Fruit fly (Drosophila melanogaster) whole organism, embryonic: ENCODE data around the gene CG43338.

Source experiments
- BEAF-32 ChIP-seq: fragments of 200-800 bp; sonication (Bioruptor generic); optimal IDR thresholded peaks from 3 replicates; lab custom pipeline; 2017; ENCODE audit warnings: missing biosample characterization, missing genetic modification characterization, mild to moderate bottlenecking, moderate library complexity, missing genetic modification reagents
- C15 ChIP-seq: fragments of 200-800 bp; sonication (Bioruptor generic); IDR thresholded peaks from 3 replicates; pipeline ENCODE4 v1.3.6; 2022; ENCODE audit warnings: missing biosample characterization, missing genetic modification characterization
- CG10543 ChIP-seq: fragments of 200-800 bp; sonication (Bioruptor generic); optimal IDR thresholded peaks from 3 replicates; lab custom pipeline; 2017; ENCODE audit warnings: missing biosample characterization, mild to moderate bottlenecking, missing genetic modification characterization, moderate library complexity
- CG11398 ChIP-seq: fragments of 200-800 bp; sonication (Bioruptor generic); optimal IDR thresholded peaks from 2 replicates; lab custom pipeline; 2016; ENCODE audit warnings: missing biosample characterization, missing genetic modification characterization
- CG11560 ChIP-seq: fragments of 200-800 bp; sonication (Bioruptor generic); IDR thresholded peaks from 3 replicates; pipeline ENCODE4 v1.3.6; 2022; ENCODE audit warnings: missing biosample characterization, missing genetic modification characterization
- CG12071 ChIP-seq: fragments of 200-800 bp; sonication (Bioruptor generic); optimal IDR thresholded peaks from 3 replicates; lab custom pipeline; 2018; ENCODE audit warnings: missing biosample characterization, mild to moderate bottlenecking, missing genetic modification characterization
- CG13123 ChIP-seq: fragments of 200-800 bp; sonication (Bioruptor generic); optimal IDR thresholded peaks from 2 replicates; lab custom pipeline; 2016; ENCODE audit warnings: missing biosample characterization, missing genetic modification characterization
- CG13424 ChIP-seq: fragments of 200-800 bp; sonication (Bioruptor generic); optimal IDR thresholded peaks from 2 replicates; lab custom pipeline; 2019; ENCODE audit warnings: missing biosample characterization, mild to moderate bottlenecking, missing genetic modification characterization, moderate library complexity
- CG1529 ChIP-seq: fragments of 200-800 bp; sonication (Bioruptor generic); optimal IDR thresholded peaks from 3 replicates; lab custom pipeline; 2018; ENCODE audit warnings: missing biosample characterization, missing genetic modification characterization
- CG17359 ChIP-seq: fragments of 200-800 bp; sonication (Bioruptor generic); optimal IDR thresholded peaks from 3 replicates; lab custom pipeline; 2018; ENCODE audit warnings: missing biosample characterization, mild to moderate bottlenecking, missing genetic modification characterization, moderate library complexity
- CG30403 ChIP-seq: fragments of 200-800 bp; sonication (Bioruptor generic); optimal IDR thresholded peaks from 3 replicates; lab custom pipeline; 2016; ENCODE audit warnings: missing biosample characterization, missing genetic modification characterization
- CG3065 ChIP-seq: fragments of 200-800 bp; sonication (Bioruptor generic); optimal IDR thresholded peaks from 2 replicates; lab custom pipeline; 2016; ENCODE audit warnings: missing biosample characterization, missing genetic modification characterization
- CG3163 ChIP-seq: fragments of 200-800 bp; sonication (Bioruptor generic); optimal IDR thresholded peaks from 3 replicates; lab custom pipeline; 2016; ENCODE audit warnings: missing biosample characterization, missing genetic modification characterization
- CG33213 ChIP-seq: fragments of 200-800 bp; sonication (Bioruptor generic); optimal IDR thresholded peaks from 3 replicates; lab custom pipeline; 2016; ENCODE audit warnings: missing biosample characterization, missing genetic modification characterization
- CG33557 ChIP-seq: fragments of 200-800 bp; sonication (Bioruptor generic); optimal IDR thresholded peaks from 2 replicates; lab custom pipeline; 2019; ENCODE audit warnings: missing biosample characterization, mild to moderate bottlenecking, missing genetic modification characterization, moderate library complexity
- CG34422 ChIP-seq: fragments of 200-800 bp; sonication (Bioruptor generic); IDR thresholded peaks from 3 replicates; pipeline ENCODE4 v1.3.6; 2022; ENCODE audit warnings: missing biosample characterization, missing genetic modification characterization
- CG3838 ChIP-seq: fragments of 200-800 bp; sonication (Bioruptor generic); optimal IDR thresholded peaks from 3 replicates; lab custom pipeline; 2016; ENCODE audit warnings: missing biosample characterization, missing genetic modification characterization
- CG3995 ChIP-seq: fragments of 200-800 bp; sonication (Bioruptor generic); optimal IDR thresholded peaks from 3 replicates; lab custom pipeline; 2016; ENCODE audit warnings: missing biosample characterization, missing genetic modification characterization
- CG42726 ChIP-seq: fragments of 200-800 bp; sonication (Bioruptor generic); IDR thresholded peaks from 2 replicates; pipeline ENCODE4 v1.3.6; 2022; ENCODE audit warnings: missing biosample characterization, missing genetic modification characterization; ENCODE audit not compliant: partially characterized antibody
- CG43689 ChIP-seq: fragments of 200-800 bp; sonication (Bioruptor generic); IDR thresholded peaks from 2 replicates; pipeline ENCODE4 v1.3.6; 2022; ENCODE audit warnings: missing biosample characterization, missing genetic modification characterization
- CG8924 ChIP-seq: fragments of 200-800 bp; optimal IDR thresholded peaks from 3 replicates; lab custom pipeline; 2019; ENCODE audit warnings: missing biosample characterization, mild to moderate bottlenecking, missing genetic modification characterization, moderate library complexity
- CG9437 ChIP-seq: fragments of 200-800 bp; sonication (Bioruptor generic); optimal IDR thresholded peaks from 2 replicates; lab custom pipeline; 2018; ENCODE audit warnings: missing biosample characterization, mild to moderate bottlenecking, missing genetic modification characterization
- D ChIP-seq, 2 experiments: fragments of 200-800 bp in 1 of 2; fragments of >200 bp in 1 of 2; sonication (Bioruptor generic) in 1 of 2; optimal IDR thresholded peaks; 2 replicates in 1 of 2; 3 replicates in 1 of 2; lab custom pipeline; 2017; ENCODE audit warnings: mild to moderate bottlenecking in 1 of 2, missing biosample characterization in 1 of 2, missing genetic modification characterization in 1 of 2, missing genetic modification reagents in 1 of 2
- Dip2 ChIP-seq: fragments of 200-800 bp; sonication (Bioruptor generic); IDR thresholded peaks from 2 replicates; pipeline ENCODE4 v1.3.6; 2022; ENCODE audit warnings: missing biosample characterization, missing genetic modification characterization
- Dp ChIP-seq: fragments of 200-800 bp; sonication (Bioruptor generic); optimal IDR thresholded peaks from 2 replicates; lab custom pipeline; 2018; ENCODE audit warnings: missing biosample characterization, mild to moderate bottlenecking, missing genetic modification characterization, moderate library complexity
- HLH54F ChIP-seq: fragments of 200-800 bp; sonication (Bioruptor generic); optimal IDR thresholded peaks from 3 replicates; lab custom pipeline; 2016; ENCODE audit warnings: missing biosample characterization, missing genetic modification characterization
- Hsf ChIP-seq: fragments of 200-800 bp; sonication (Bioruptor generic); optimal IDR thresholded peaks from 3 replicates; lab custom pipeline; 2016; ENCODE audit warnings: missing biosample characterization, missing genetic modification characterization
- Jarid2 ChIP-seq: fragments of 200-800 bp; sonication (Bioruptor generic); optimal IDR thresholded peaks from 3 replicates; lab custom pipeline; 2017; ENCODE audit warnings: mild to moderate bottlenecking, missing biosample characterization, missing genetic modification reagents, missing genetic modification characterization
- Med ChIP-seq: fragments of 200-800 bp; sonication (Bioruptor generic); peaks from one replicate; lab custom pipeline; 2016; ENCODE audit warnings: missing biosample characterization, missing genetic modification characterization, mild to moderate bottlenecking, inconsistent platforms, moderate library complexity
- Nf-YB ChIP-seq: fragments of 200-800 bp; sonication (Bioruptor generic); optimal IDR thresholded peaks from 3 replicates; lab custom pipeline; 2019; ENCODE audit warnings: missing biosample characterization, mild to moderate bottlenecking, missing genetic modification characterization, moderate library complexity
- Nf-YC ChIP-seq: fragments of 200-800 bp; optimal IDR thresholded peaks from 3 replicates; lab custom pipeline; 2019; ENCODE audit warnings: missing biosample characterization, mild to moderate bottlenecking, missing genetic modification characterization, moderate library complexity
- Usf ChIP-seq: fragments of 200-800 bp; sonication (Bioruptor generic); optimal IDR thresholded peaks from 2 replicates; lab custom pipeline; 2017; ENCODE audit warnings: missing genotype, missing biosample characterization, missing genetic modification characterization
- ac ChIP-seq: fragments of 200-800 bp; sonication (Bioruptor generic); optimal IDR thresholded peaks from 3 replicates; lab custom pipeline; 2017; ENCODE audit warnings: missing biosample characterization, mild to moderate bottlenecking, missing genetic modification characterization
- bsh ChIP-seq, 2 experiments: fragments of 200-800 bp; sonication (Bioruptor generic); optimal IDR thresholded peaks; 2 replicates each; lab custom pipeline; 2017 to 2018; ENCODE audit warnings: mild to moderate bottlenecking in 2 of 2, missing biosample characterization in 2 of 2, missing genetic modification characterization in 2 of 2, moderate library complexity in 1 of 2
- crp ChIP-seq, 2 experiments: fragments of 200-800 bp; sonication (Bioruptor generic); optimal IDR thresholded peaks; 2 replicates in 1 of 2; 3 replicates in 1 of 2; lab custom pipeline; 2017; ENCODE audit warnings: missing biosample characterization in 2 of 2, missing genetic modification characterization in 2 of 2, mild to moderate bottlenecking in 1 of 2, moderate library complexity in 1 of 2
- disco-r ChIP-seq: fragments of 200-800 bp; sonication (Bioruptor generic); optimal IDR thresholded peaks from 2 replicates; lab custom pipeline; 2016; ENCODE audit warnings: missing biosample characterization, missing genetic modification characterization
- emc ChIP-seq: fragments of 200-800 bp; sonication (Bioruptor generic); optimal IDR thresholded peaks from 2 replicates; lab custom pipeline; 2016; ENCODE audit warnings: missing biosample characterization, missing genetic modification characterization
- en ChIP-seq: fragments of 200-800 bp; sonication (Bioruptor generic); optimal IDR thresholded peaks from 2 replicates; lab custom pipeline; 2016; ENCODE audit warnings: missing biosample characterization, missing genetic modification characterization
- fru ChIP-seq: fragments of >200 bp; optimal IDR thresholded peaks from 2 replicates; lab custom pipeline; 2017
- gcm ChIP-seq: fragments of 200-800 bp; sonication (Bioruptor generic); optimal IDR thresholded peaks from 2 replicates; lab custom pipeline; 2019; ENCODE audit warnings: missing biosample characterization, mild to moderate bottlenecking, missing genetic modification characterization, moderate library complexity
- gsb ChIP-seq: fragments of 200-800 bp; sonication (Bioruptor generic); IDR thresholded peaks from 2 replicates; pipeline ENCODE4 v1.3.6; 2022; ENCODE audit warnings: missing biosample characterization, missing genetic modification characterization
- kay ChIP-seq: fragments of 200-800 bp; sonication (Bioruptor generic); optimal IDR thresholded peaks from 2 replicates; lab custom pipeline; 2016; ENCODE audit warnings: missing biosample characterization, missing genetic modification characterization
- maf-S ChIP-seq: fragments of 200-800 bp; sonication (Bioruptor generic); optimal IDR thresholded peaks from 2 replicates; lab custom pipeline; 2016; ENCODE audit warnings: missing biosample characterization, missing genetic modification characterization
- peb ChIP-seq: fragments of 200-800 bp; sonication (Bioruptor generic); IDR thresholded peaks from 2 replicates; pipeline ENCODE4 v1.3.6; 2022; ENCODE audit warnings: missing biosample characterization, missing genetic modification characterization
- scrt ChIP-seq: fragments of 200-800 bp; sonication (Bioruptor generic); optimal IDR thresholded peaks from 2 replicates; lab custom pipeline; 2018; ENCODE audit warnings: missing biosample characterization, mild to moderate bottlenecking, missing genetic modification characterization, moderate library complexity
- slbo ChIP-seq: fragments of 200-800 bp; sonication (Bioruptor generic); IDR thresholded peaks from 2 replicates; pipeline ENCODE4 v1.3.6; 2022; ENCODE audit warnings: missing biosample characterization, missing genetic modification characterization
- slou ChIP-seq: fragments of 200-800 bp; sonication (Bioruptor generic); optimal IDR thresholded peaks from 3 replicates; lab custom pipeline; 2016; ENCODE audit warnings: missing biosample characterization, missing genetic modification characterization
- slp2 ChIP-seq: fragments of 200-800 bp; sonication (Bioruptor generic); optimal IDR thresholded peaks from 2 replicates; lab custom pipeline; 2016; ENCODE audit warnings: missing biosample characterization, missing genetic modification characterization
- sr ChIP-seq: fragments of 200-800 bp; sonication (Bioruptor generic); IDR thresholded peaks from 3 replicates; pipeline ENCODE4 v1.3.6; 2022; ENCODE audit warnings: missing biosample characterization, missing genetic modification characterization
- zen2 ChIP-seq: fragments of 200-800 bp; sonication (Bioruptor generic); IDR thresholded peaks from 3 replicates; pipeline ENCODE4 v1.3.6; 2022; ENCODE audit warnings: missing biosample characterization, missing genetic modification characterization; ENCODE audit not compliant: partially characterized antibody

The CG43338 gene

DNA sequence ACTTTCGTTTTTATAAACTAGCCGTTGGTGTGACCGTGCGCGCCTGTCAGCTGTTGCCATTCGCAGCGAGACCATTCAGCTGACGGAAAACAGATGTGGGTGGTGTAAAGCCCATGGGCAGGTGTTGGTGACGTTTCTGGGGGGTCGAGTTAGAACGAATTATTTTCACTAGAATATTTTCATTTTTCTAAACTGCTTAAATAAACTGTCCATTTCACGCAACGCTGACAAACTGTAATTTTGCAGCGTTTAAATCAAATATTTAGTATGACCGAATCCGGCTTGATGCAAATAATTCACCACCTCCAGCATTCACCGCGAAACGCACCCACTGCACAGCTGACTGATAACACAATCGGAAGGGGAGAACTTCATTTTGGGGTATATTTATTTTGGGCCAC lies 24.4 kb upstream of the CG43338 start, which contains the start of the genes CG10383 and CG10338 (continued):
- TF ChIP-seq C15 (GFP tag; lab: Robert Waterston, UW) = peak; percentile 65; the same call in 2 of the 3 replicates
- TF ChIP-seq CG3995 (GFP tag; lab: Kevin White, UChicago) = peak; percentile 18
- peak; percentile 49 for TF ChIP-seq BEAF-32 (GFP tag; lab: Kevin White, UChicago)
- peak; percentile 85 for TF ChIP-seq slp2 (GFP tag; lab: Kevin White, UChicago)
- peak; percentile 84 for TF ChIP-seq CG17359 (tag; lab: Kevin White, UChicago)
- TF ChIP-seq en = peak; percentile 24
- TF ChIP-seq Dp (GFP tag; lab: Kevin White, UChicago) = peak; percentile 57
- no peak for TF ChIP-seq Dip2 (GFP tag; lab: Robert Waterston, UW)
- peak; percentile 58 for TF ChIP-seq CG12071 (GFP tag; lab: Kevin White, UChicago)
- peak; percentile 56 for TF ChIP-seq Nf-YB
- peak; percentile 55 for TF ChIP-seq CG43689 (GFP tag; lab: Robert Waterston, UW)
- peak; percentile 28 for TF ChIP-seq CG1529 (GFP tag; lab: Kevin White, UChicago)
- peak; percentile 88 for TF ChIP-seq maf-S (GFP tag; lab: Kevin White, UChicago)
- TF ChIP-seq CG3163 (GFP tag; lab: Kevin White, UChicago) = peak; percentile 65
- TF ChIP-seq slbo (GFP tag; lab: Robert Waterston, UW) = peak; percentile 95
- peak; percentile 86 for TF ChIP-seq CG33213 (GFP tag; lab: Kevin White, UChicago)
- TF ChIP-seq CG3838 (GFP tag; lab: Kevin White, UChicago) = peak; percentile 65
- TF ChIP-seq ac (GFP tag; lab: Kevin White, UChicago) = no peak
- TF ChIP-seq CG9437 (GFP tag; lab: Kevin White, UChicago) = peak; percentile 23
- TF ChIP-seq slou (GFP tag; lab: Kevin White, UChicago) = peak; percentile 84
- TF ChIP-seq gcm (GFP tag; lab: Kevin White, UChicago) = peak; percentile 70
- TF ChIP-seq D (optimal IDR thresholded peaks at IDR 0.05; lab: Kevin White, UChicago) = peak; percentile 51
- TF ChIP-seq D (GFP tag; optimal IDR thresholded peaks at IDR 0.05; lab: Kevin White, UChicago) = peak; percentile 44
- peak; percentile 87 for TF ChIP-seq CG30403 (GFP tag; lab: Kevin White, UChicago)
- TF ChIP-seq Jarid2 = peak; percentile 46
- peak; percentile 71 for TF ChIP-seq CG13123
- peak; percentile 100 for TF ChIP-seq crp (GFP tag; optimal IDR thresholded peaks at IDR 0.05; lab: Kevin White, UChicago)
- no peak for TF ChIP-seq fru
- TF ChIP-seq sr (GFP tag; lab: Robert Waterston, UW) = peak; percentile 92
- TF ChIP-seq CG13424 (tag; lab: Kevin White, UChicago) = peak; percentile 77
- TF ChIP-seq disco-r (GFP tag; lab: Kevin White, UChicago) = peak; percentile 79
- TF ChIP-seq peb (GFP tag; lab: Robert Waterston, UW) = peak; percentile 77
- TF ChIP-seq kay (GFP tag; lab: Kevin White, UChicago) = peak; percentile 78
- peak; percentile 49 for TF ChIP-seq CG33557 (GFP tag; lab: Kevin White, UChicago)
- TF ChIP-seq Nf-YC (tag; lab: Kevin White, UChicago) = peak; percentile 55
- TF ChIP-seq CG3065 (GFP tag; lab: Kevin White, UChicago) = peak; percentile 70
- TF ChIP-seq scrt (GFP tag; lab: Kevin White, UChicago) = peak; percentile 72
- TF ChIP-seq CG11398 (GFP tag; lab: Kevin White, UChicago) = peak; percentile 77
- TF ChIP-seq bsh (GFP tag; optimal IDR thresholded peaks at IDR 0.05; lab: Kevin White, UChicago) = peak; percentile 26 to 78
- TF ChIP-seq Usf = peak; percentile 59
- TF ChIP-seq gsb (GFP tag; lab: Robert Waterston, UW) = peak; percentile 70
- TF ChIP-seq CG34422 (GFP tag; lab: Robert Waterston, UW) = peak; percentile 94
- TF ChIP-seq Med = peak; percentile 99
- peak; percentile 90 for TF ChIP-seq Hsf (GFP tag; lab: Kevin White, UChicago)
- TF ChIP-seq zen2 (GFP tag; lab: Robert Waterston, UW) = no peak
- TF ChIP-seq CG42726 (GFP tag; lab: Robert Waterston, UW) = peak; percentile 38; the same call in 1 of the 2 replicates
- TF ChIP-seq CG8924 = peak; percentile 75
- TF ChIP-seq CG10543 (GFP tag; lab: Kevin White, UChicago) = peak; percentile 76
- peak; percentile 66; the same call in 2 of the 3 replicates for TF ChIP-seq CG11560 (tag; lab: Robert Waterston, UW)
- peak; percentile 82 for TF ChIP-seq emc (GFP tag; lab: Kevin White, UChicago)
- peak; percentile 91 for TF ChIP-seq HLH54F (GFP tag; lab: Kevin White, UChicago)
